Worm (Caenorhabditis elegans): ENCODE data around the gene pcdr-1.

pcdr-1 gene

DNA sequence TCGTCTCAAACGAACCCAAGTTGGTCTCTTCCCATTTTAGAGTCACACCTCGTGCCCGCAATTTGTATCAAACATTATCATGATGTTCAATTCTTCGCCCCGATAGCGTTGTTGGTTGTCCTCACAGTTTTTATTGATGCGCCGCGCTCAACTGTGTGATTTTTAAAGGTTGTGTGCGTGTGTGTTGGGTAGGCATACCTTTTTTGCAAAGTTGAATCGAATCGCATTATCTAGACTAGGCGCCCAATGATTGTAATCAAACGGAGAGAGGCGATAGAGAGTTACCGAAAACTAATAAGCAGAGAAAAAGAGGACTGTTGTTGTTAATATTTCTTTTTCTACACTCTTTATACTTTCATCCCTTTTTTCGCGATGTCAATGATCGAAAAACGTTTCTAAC lies 33.7 kb downstream of the pcdr-1 start (continued):
- TF ChIP-seq lin-14 (GFP tag; optimal IDR thresholded peaks at IDR 0.05) (peak; percentile 74), isw-1 (GFP tag; IDR thresholded peaks at IDR 0.05) (no peak)

DNA sequence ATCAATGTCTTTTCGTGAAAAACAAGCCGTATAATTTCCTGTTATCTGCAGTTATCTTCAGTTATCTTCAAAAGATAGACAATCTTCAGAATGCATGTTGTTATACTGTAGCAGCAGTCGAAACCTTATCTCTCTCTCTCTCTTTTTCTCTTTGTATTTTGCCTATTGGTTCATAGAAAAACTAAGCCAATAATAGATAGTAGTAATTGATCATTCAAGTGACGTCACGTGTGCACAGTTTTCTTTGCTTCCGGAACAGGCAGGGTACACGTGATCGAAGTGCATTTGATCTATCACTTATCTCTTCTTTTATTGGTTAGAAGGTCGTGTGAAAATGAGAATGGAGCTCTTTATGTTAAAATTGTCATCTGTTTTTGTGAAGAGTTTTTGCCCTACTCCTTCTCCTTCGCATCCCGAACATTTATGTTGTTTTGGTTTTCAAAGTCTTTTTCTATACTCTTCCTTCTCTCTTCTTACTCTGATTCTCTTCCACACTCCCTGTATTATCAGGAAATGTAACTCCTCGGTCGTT lies 38.1 kb downstream of the pcdr-1 start:
- no peak for TF ChIP-seq C16A3.4 (tag; optimal IDR thresholded peaks at IDR 0.05)
- no peak for TF ChIP-seq vab-15 (tag; optimal IDR thresholded peaks at IDR 0.05)
- TF ChIP-seq unc-62 (GFP tag; optimal IDR thresholded peaks at IDR 0.05), result no peak
- TF ChIP-seq lsy-2 (tag; optimal IDR thresholded peaks at IDR 0.05), result peak in 1 of 2 experiments; percentile 8
- no peak for TF ChIP-seq nhr-11 (tag; optimal IDR thresholded peaks at IDR 0.05)
- TF ChIP-seq zag-1 (tag; optimal IDR thresholded peaks at IDR 0.05), result no peak
- no peak for TF ChIP-seq pag-3 (tag; optimal IDR thresholded peaks at IDR 0.05; ENCODE audit: borderline replicate concordance, insufficient read depth)
- TF ChIP-seq mep-1 (tag; optimal IDR thresholded peaks at IDR 0.05), result no peak
- no peak for TF ChIP-seq C34B4.2 (tag; optimal IDR thresholded peaks at IDR 0.05)
- no peak for TF ChIP-seq mab-9 (GFP tag; IDR thresholded peaks at IDR 0.05)
- TF ChIP-seq lin-14 (GFP tag; optimal IDR thresholded peaks at IDR 0.05), result peak; percentile 46
- TF ChIP-seq lin-15B (tag; optimal IDR thresholded peaks at IDR 0.05), result no peak
- TF ChIP-seq nhr-19 (GFP tag; conservative IDR thresholded peaks at IDR 0.05), result peak; percentile 30; the same call in 1 of the 2 replicates
- no peak for TF ChIP-seq lir-3 (tag; optimal IDR thresholded peaks at IDR 0.05; ENCODE audit: poor library complexity)
- TF ChIP-seq tlp-1 (tag; optimal IDR thresholded peaks at IDR 0.05), result no peak
- no peak for TF ChIP-seq ces-1 (GFP tag; optimal IDR thresholded peaks at IDR 0.05)
- no peak for TF ChIP-seq nhr-28 (tag; optimal IDR thresholded peaks at IDR 0.05)
- no peak for TF ChIP-seq ets-5 (GFP tag; IDR thresholded peaks at IDR 0.05)
- TF ChIP-seq Y116A8C.19 (tag; optimal IDR thresholded peaks at IDR 0.05; ENCODE audit: borderline replicate concordance), result no peak
- TF ChIP-seq egl-27 (tag; optimal IDR thresholded peaks at IDR 0.05), result no peak
- TF ChIP-seq C04F5.9 (tag; optimal IDR thresholded peaks at IDR 0.05), result no peak
- TF ChIP-seq ceh-82 (tag; optimal IDR thresholded peaks at IDR 0.05), result no peak
- TF ChIP-seq nhr-12 (tag; optimal IDR thresholded peaks at IDR 0.05), result no peak
- TF ChIP-seq dsc-1 (tag; optimal IDR thresholded peaks at IDR 0.05), result no peak
- TF ChIP-seq mdl-1 (tag; optimal IDR thresholded peaks at IDR 0.05), result peak in 1 of 2 experiments; percentile 26
- TF ChIP-seq unc-130 (tag; optimal IDR thresholded peaks at IDR 0.05), result no peak
- TF ChIP-seq tbx-2 (tag; optimal IDR thresholded peaks at IDR 0.05), result peak; percentile 13
- no peak for TF ChIP-seq nhr-77 (tag; optimal IDR thresholded peaks at IDR 0.05)
- no peak for TF ChIP-seq dpl-1 (GFP tag; optimal IDR thresholded peaks at IDR 0.05)
- peak; percentile 78 for TF ChIP-seq nhr-71 (tag; optimal IDR thresholded peaks at IDR 0.05)
- peak; percentile 11 for TF ChIP-seq lin-13 (GFP tag; optimal IDR thresholded peaks at IDR 0.05)
- TF ChIP-seq nhr-90 (tag; optimal IDR thresholded peaks at IDR 0.05; ENCODE audit: poor library complexity), result peak; percentile 65
- TF ChIP-seq elt-2 (tag; optimal IDR thresholded peaks at IDR 0.05), result peak; percentile 87
- no peak for TF ChIP-seq rnt-1 (tag; optimal IDR thresholded peaks at IDR 0.05)
- no peak for TF ChIP-seq nhr-84 (tag; optimal IDR thresholded peaks at IDR 0.05)
- no peak for TF ChIP-seq jun-1 (tag; optimal IDR thresholded peaks at IDR 0.05)
- no peak for TF ChIP-seq unc-30 (tag; optimal IDR thresholded peaks at IDR 0.05)
- no peak for TF ChIP-seq zip-4 (GFP tag; optimal IDR thresholded peaks at IDR 0.05)
- no peak for TF ChIP-seq sox-4 (tag; optimal IDR thresholded peaks at IDR 0.05)
- TF ChIP-seq unc-98 (GFP tag; IDR thresholded peaks at IDR 0.05), result no peak
- TF ChIP-seq mef-2 (tag; optimal IDR thresholded peaks at IDR 0.05), result no peak
- TF ChIP-seq sptf-1 (tag; optimal IDR thresholded peaks at IDR 0.05), result no peak
- TF ChIP-seq F16B12.6 (tag; optimal IDR thresholded peaks at IDR 0.05), result no peak
- TF ChIP-seq pax-3 (tag; optimal IDR thresholded peaks at IDR 0.05), result no peak
- no peak for TF ChIP-seq nhr-237 (tag; optimal IDR thresholded peaks at IDR 0.05)
- TF ChIP-seq fkh-8 (tag; optimal IDR thresholded peaks at IDR 0.05), result no peak
- TF ChIP-seq skn-1 (tag; optimal IDR thresholded peaks at IDR 0.05), result no peak
- TF ChIP-seq isw-1 (GFP tag; IDR thresholded peaks at IDR 0.05), result no peak
- no peak for TF ChIP-seq alr-1 (tag; optimal IDR thresholded peaks at IDR 0.05; ENCODE audit: borderline replicate concordance)
- no peak for TF ChIP-seq hlh-4 (tag; optimal IDR thresholded peaks at IDR 0.05)
